Fruit fly (Drosophila melanogaster): Measurements from ENCODE around the gene CG42710.

DNA sequence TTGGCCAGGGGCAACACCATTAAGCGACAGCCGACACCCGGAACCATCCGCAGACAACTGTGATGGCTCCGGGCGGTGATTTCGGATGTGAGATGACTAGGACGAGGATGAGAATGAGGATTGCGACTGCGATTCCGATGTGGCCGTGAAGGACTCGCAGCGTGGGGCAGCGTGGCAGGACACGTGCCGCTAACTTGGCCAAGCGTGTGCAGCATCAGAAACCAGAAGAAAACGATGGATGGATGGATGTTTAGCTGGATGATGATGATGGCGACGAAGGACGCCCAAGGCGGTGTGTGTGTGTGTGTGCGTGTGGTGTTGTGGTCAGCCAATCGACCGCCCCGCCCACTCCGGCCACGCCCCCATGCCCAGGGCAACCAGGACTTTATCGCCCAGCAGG, 21.8 kb upstream of the CG42710 start:
- no peak for TF ChIP-seq Myc (optimal IDR thresholded peaks at IDR 0.05)
- no peak for TF ChIP-seq Sin3A (optimal IDR thresholded peaks at IDR 0.05)
- no peak for TF ChIP-seq psq (optimal IDR thresholded peaks at IDR 0.05)

Data from Kc167 (cell line).